Worm (Caenorhabditis elegans) whole organism, L4/young adult: ENCODE results near the gene C06B3.16.

Experiments
- W03F9.2 ChIP-seq: fragments of 150-350 bp; optimal IDR thresholded peaks from 2 replicates; lab custom pipeline; 2014; ENCODE audit warnings: missing biosample characterization, missing genetic modification characterization
- dao-5 ChIP-seq: sonication (generic microtip); optimal IDR thresholded peaks from 2 replicates; lab custom pipeline; 2016; ENCODE audit warnings: missing genotype, missing genetic modification characterization, moderate library complexity, missing compliant biosample characterization
- him-1 ChIP-seq: sonication (generic microtip); optimal IDR thresholded peaks from 2 replicates; lab custom pipeline; 2016; ENCODE audit warnings: missing genotype, missing genetic modification reagents, missing genetic modification characterization, missing compliant biosample characterization

The C06B3.16 gene

ce11 chrV:13963279-13963976 lies 32.1 kb downstream of the C06B3.16 start, which contains the start of gene sao-1:
Gene sao-1, plus strand, starts transcription at chrV:13963926.
- no peak for TF ChIP-seq W03F9.2
- TF ChIP-seq him-1 (tag; lab: Kevin White, UChicago), result no peak
- no peak for TF ChIP-seq dao-5 (tag; lab: Kevin White, UChicago)

- TF ChIP-seq him-1 (tag; lab: Kevin White, UChicago) (no peak), W03F9.2 (no peak), dao-5 (tag; lab: Kevin White, UChicago) (no peak)
Measured at ce11 chrV:13980807-13981206, 49.5 kb downstream of the C06B3.16 start, which contains the start of gene eol-1. Gene eol-1, minus strand, starts transcription at chrV:13980907.

ce11 chrV:13981677-13982076 lies 50.4 kb downstream of the C06B3.16 start:
- no peak for TF ChIP-seq him-1 (tag; lab: Kevin White, UChicago)
- TF ChIP-seq dao-5 (tag; lab: Kevin White, UChicago), result no peak
- TF ChIP-seq W03F9.2, result no peak
